Worm (Caenorhabditis elegans): ENCODE results near the gene math-23.

ce11 chrII:1895762-1896161 lies 6.3 kb upstream of the math-23 start, which contains the start of gene math-25:
- no peak for TF ChIP-seq ama-1 (optimal IDR thresholded peaks at IDR 0.05)
- no peak for TF ChIP-seq pes-1 (GFP tag; IDR thresholded peaks at IDR 0.05)
- no peak for TF ChIP-seq F13C5.2 (tag; optimal IDR thresholded peaks at IDR 0.05)
- TF ChIP-seq tbx-37 (GFP tag; conservative IDR thresholded peaks at IDR 0.05), result no peak
- TF ChIP-seq tbx-11 (GFP tag; IDR thresholded peaks at IDR 0.05), result no peak
- TF ChIP-seq sea-1 (GFP tag; conservative IDR thresholded peaks at IDR 0.05), result no peak
- no peak for TF ChIP-seq hnd-1 (tag; optimal IDR thresholded peaks at IDR 0.05)
- TF ChIP-seq ceh-13 (GFP tag; optimal IDR thresholded peaks at IDR 0.05), result no peak
- TF ChIP-seq flt-1 (GFP tag; IDR thresholded peaks at IDR 0.05), result no peak
- no peak for TF ChIP-seq aly-1 (tag; optimal IDR thresholded peaks at IDR 0.05)
- TF ChIP-seq B0310.2 (tag; optimal IDR thresholded peaks at IDR 0.05), result no peak
- no peak for TF ChIP-seq tra-4 (tag; optimal IDR thresholded peaks at IDR 0.05)
- TF ChIP-seq scrt-1 (GFP tag; IDR thresholded peaks at IDR 0.05), result no peak
- no peak for TF ChIP-seq hmg-4 (GFP tag; optimal IDR thresholded peaks at IDR 0.05)

All from whole organism, early embryonic.